Fruit fly (Drosophila melanogaster) whole organism, embryonic: ENCODE measurements around the gene CG34462.

Experiments used
- CG34376 ChIP-seq: fragments of 200-800 bp; sonication (Bioruptor generic); optimal IDR thresholded peaks from 2 replicates; lab custom pipeline; 2018; ENCODE audit warnings: missing biosample characterization, mild to moderate bottlenecking, missing genetic modification characterization
- CG6175 ChIP-seq: fragments of 200-800 bp; sonication (Bioruptor generic); IDR thresholded peaks from 3 replicates; pipeline ENCODE4 v1.3.6; 2022; ENCODE audit warnings: missing biosample characterization, missing genetic modification characterization
- Mad ChIP-seq: fragments of 200-800 bp; sonication (Bioruptor generic); optimal IDR thresholded peaks from 2 replicates; lab custom pipeline; 2016; ENCODE audit warnings: missing biosample characterization, missing genetic modification characterization
- Nf-YB ChIP-seq: fragments of 200-800 bp; sonication (Bioruptor generic); optimal IDR thresholded peaks from 3 replicates; lab custom pipeline; 2019; ENCODE audit warnings: missing biosample characterization, mild to moderate bottlenecking, missing genetic modification characterization, moderate library complexity
- da ChIP-seq: fragments of 200-800 bp; sonication (Bioruptor generic); optimal IDR thresholded peaks from 2 replicates; lab custom pipeline; 2016; ENCODE audit warnings: missing biosample characterization, missing genetic modification characterization
- nau ChIP-seq: fragments of 200-800 bp; sonication (Bioruptor generic); optimal IDR thresholded peaks from 3 replicates; lab custom pipeline; 2017; ENCODE audit warnings: missing biosample characterization, mild to moderate bottlenecking, missing genetic modification characterization, missing genetic modification reagents
- tio ChIP-seq: fragments of 200-800 bp; sonication (Bioruptor generic); optimal IDR thresholded peaks from 2 replicates; lab custom pipeline; 2017; ENCODE audit warnings: missing biosample characterization, missing genetic modification characterization, inconsistent platforms

DNA sequence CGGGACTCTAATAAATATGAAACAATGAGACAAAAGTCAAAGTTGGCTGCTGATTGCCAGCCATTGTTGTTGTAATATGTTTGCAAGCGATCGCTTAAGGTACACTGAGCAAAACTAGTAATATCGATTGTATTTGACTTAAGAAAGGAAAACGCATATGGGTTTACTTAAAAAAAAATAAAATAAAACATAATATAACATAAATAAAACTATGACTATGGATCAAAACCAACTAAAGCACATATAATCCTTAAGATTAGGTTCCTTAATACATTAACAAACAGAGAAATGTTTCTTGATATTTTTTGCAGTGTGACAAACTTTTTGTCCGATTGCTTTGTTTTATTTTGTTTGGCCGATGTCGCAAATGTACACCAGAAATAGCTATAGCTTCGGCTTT, 5.2 kb downstream of the CG34462 start:
- no peak for TF ChIP-seq CG6175 (GFP tag; lab: Robert Waterston, UW)
- TF ChIP-seq CG34376 (GFP tag; lab: Kevin White, UChicago), result no peak
- no peak for TF ChIP-seq Nf-YB
- no peak for TF ChIP-seq nau (GFP tag; lab: Kevin White, UChicago)
- TF ChIP-seq tio, result no peak
- TF ChIP-seq Mad (GFP tag; lab: Kevin White, UChicago), result no peak
- no peak for TF ChIP-seq da (GFP tag; lab: Kevin White, UChicago)
